Worm (Caenorhabditis elegans) whole organism, L4 larva: Measurements from ENCODE around the gene C44E12.1.

Experiments
- D1046.2 ChIP-seq: fragments of 200-800 bp; sonication (Bioruptor generic); IDR thresholded peaks from 2 replicates; pipeline ENCODE4 v1.3.6; 2022; ENCODE audit warnings: missing genetic modification characterization, missing compliant biosample characterization
- F10B5.3 ChIP-seq: sonication (generic microtip); optimal IDR thresholded peaks from 2 replicates; lab custom pipeline; 2016; ENCODE audit warnings: mild to moderate bottlenecking, missing genetic modification characterization, missing compliant biosample characterization
- T20F7.1 ChIP-seq: fragments of 200-800 bp; sonication (Bioruptor generic); optimal IDR thresholded peaks from 2 replicates; lab custom pipeline; 2018; ENCODE audit warnings: mild to moderate bottlenecking, missing genetic modification characterization, missing compliant biosample characterization
- Y105C5A.15 ChIP-seq: fragments of 200-800 bp; sonication (Bioruptor generic); IDR thresholded peaks from 2 replicates; pipeline ENCODE4 v1.3.6; 2022; ENCODE audit warnings: missing genetic modification characterization, missing compliant biosample characterization
- Y5F2A.4 ChIP-seq: fragments of 200-800 bp; sonication (Bioruptor generic); optimal IDR thresholded peaks from 2 replicates; lab custom pipeline; 2018; ENCODE audit warnings: mild to moderate bottlenecking, missing genetic modification characterization, missing compliant biosample characterization
- Y75B8A.6 ChIP-seq: fragments of 200-800 bp; sonication (Bioruptor generic); IDR thresholded peaks from 2 replicates; pipeline ENCODE4 v1.3.6; 2022; ENCODE audit warnings: missing genetic modification reagents, missing genetic modification characterization, missing compliant biosample characterization
- aha-1 ChIP-seq: fragments of 150-350 bp; peaks from one replicate; lab custom pipeline; 2014; ENCODE audit warnings: missing biosample characterization, missing genetic modification characterization
- aly-2 ChIP-seq: sonication (generic microtip); optimal IDR thresholded peaks from 2 replicates; lab custom pipeline; 2018; ENCODE audit warnings: missing biosample characterization, missing genetic modification characterization
- ama-1 ChIP-seq: fragments of 150-350 bp; optimal IDR thresholded peaks from 2 replicates; lab custom pipeline; 2014; ENCODE audit warnings: inconsistent platforms, mixed read lengths
- arid-1 ChIP-seq: fragments of 200-800 bp; sonication (Bioruptor generic); conservative IDR thresholded peaks from 2 replicates; pipeline ENCODE4 v1.3.6; 2022; ENCODE audit warnings: missing genetic modification reagents, missing genetic modification characterization, missing compliant biosample characterization
- attf-4 ChIP-seq: sonication (generic microtip); optimal IDR thresholded peaks from 3 replicates; lab custom pipeline; 2017; ENCODE audit warnings: missing biosample characterization, missing genetic modification characterization
- ceh-62 ChIP-seq: sonication (generic microtip); optimal IDR thresholded peaks from 2 replicates; lab custom pipeline; 2017; ENCODE audit warnings: missing biosample characterization, missing genetic modification characterization
- ceh-82 ChIP-seq: sonication (generic microtip); optimal IDR thresholded peaks from 2 replicates; lab custom pipeline; 2017; ENCODE audit warnings: missing biosample characterization, missing genetic modification characterization
- ces-1 ChIP-seq: fragments of 150-350 bp; sonication (generic microtip); optimal IDR thresholded peaks from 4 replicates; lab custom pipeline; 2014; ENCODE audit warnings: missing biosample characterization, missing genetic modification reagents, missing genetic modification characterization
- daf-8 ChIP-seq: fragments of 200-800 bp; sonication (Bioruptor generic); IDR thresholded peaks from 2 replicates; pipeline ENCODE4 v1.3.6; 2022; ENCODE audit warnings: missing genetic modification characterization, missing compliant biosample characterization
- dmd-6 ChIP-seq: fragments of 200-800 bp; sonication (Bioruptor generic); IDR thresholded peaks from 2 replicates; pipeline ENCODE4 v1.3.6; 2022; ENCODE audit warnings: missing genetic modification reagents, missing genetic modification characterization, missing compliant biosample characterization
- dmd-8 ChIP-seq: fragments of 200-800 bp; sonication (Bioruptor generic); IDR thresholded peaks from 2 replicates; pipeline ENCODE4 v1.3.6; 2022; ENCODE audit warnings: missing genetic modification characterization, missing compliant biosample characterization
- dpl-1 ChIP-seq: fragments of 150-350 bp; optimal IDR thresholded peaks from 2 replicates; lab custom pipeline; 2014; ENCODE audit warnings: missing biosample characterization, missing genetic modification reagents, missing genetic modification characterization
- dve-1 ChIP-seq: sonication (generic microtip); optimal IDR thresholded peaks from 2 replicates; lab custom pipeline; 2017; ENCODE audit warnings: antibody characterized with exemption, mild to moderate bottlenecking, missing genetic modification characterization, missing compliant biosample characterization; ENCODE audit not compliant: insufficient read depth
- fos-1 ChIP-seq: fragments of 150-350 bp; optimal IDR thresholded peaks from 2 replicates; lab custom pipeline; 2014; ENCODE audit warnings: missing biosample characterization, missing genetic modification characterization
- hif-1 ChIP-seq, 2 experiments: sonication (generic microtip); optimal IDR thresholded peaks; 2 replicates each; lab custom pipeline; 2016 to 2017; ENCODE audit warnings: missing compliant biosample characterization in 2 of 2, missing genetic modification characterization in 2 of 2, missing genetic modification reagents in 2 of 2, missing genotype in 2 of 2, mild to moderate bottlenecking in 1 of 2
- hlh-11 ChIP-seq: fragments of 200-800 bp; sonication (Bioruptor generic); optimal IDR thresholded peaks from 2 replicates; lab custom pipeline; 2018; ENCODE audit warnings: mild to moderate bottlenecking, missing genetic modification characterization, missing compliant biosample characterization
- hlh-30 ChIP-seq: sonication (generic microtip); optimal IDR thresholded peaks from 2 replicates; lab custom pipeline; 2017; ENCODE audit warnings: antibody characterized with exemption, mild to moderate bottlenecking, missing genetic modification characterization, missing compliant biosample characterization; ENCODE audit not compliant: insufficient read depth
- jun-1 ChIP-seq: fragments of 150-350 bp; optimal IDR thresholded peaks from 2 replicates; lab custom pipeline; 2014; ENCODE audit warnings: missing biosample characterization, missing genetic modification reagents, missing genetic modification characterization
- lim-7 ChIP-seq: fragments of 200-800 bp; sonication (Bioruptor generic); IDR thresholded peaks from 2 replicates; pipeline ENCODE4 v1.3.6; 2022; ENCODE audit warnings: missing genetic modification characterization, missing compliant biosample characterization
- lin-13 ChIP-seq: fragments of 150-350 bp; optimal IDR thresholded peaks from 2 replicates; lab custom pipeline; 2014; ENCODE audit warnings: missing biosample characterization, missing genetic modification reagents, missing genetic modification characterization
- lin-29 ChIP-seq: fragments of 200-800 bp; sonication (Bioruptor generic); IDR thresholded peaks from 2 replicates; pipeline ENCODE4 v1.3.6; 2022; ENCODE audit warnings: missing genetic modification reagents, missing genetic modification characterization, missing compliant biosample characterization
- lin-38 ChIP-seq: fragments of 200-800 bp; sonication (Bioruptor generic); IDR thresholded peaks from 2 replicates; pipeline ENCODE4 v1.3.6; 2022; ENCODE audit warnings: missing genetic modification reagents, missing genetic modification characterization, missing compliant biosample characterization
- lin-39 ChIP-seq: fragments of 150-350 bp; optimal IDR thresholded peaks from 2 replicates; lab custom pipeline; 2014; ENCODE audit warnings: missing biosample characterization, missing genetic modification reagents, missing genetic modification characterization
- lsy-2 ChIP-seq, 2 experiments: fragments of 150-350 bp in 1 of 2; sonication (generic microtip) in 1 of 2; optimal IDR thresholded peaks; 2 replicates each; lab custom pipeline; 2014 to 2017; ENCODE audit warnings: missing biosample characterization in 2 of 2, missing genetic modification characterization in 2 of 2
- madf-5 ChIP-seq, 2 experiments: fragments of 200-800 bp; sonication (Bioruptor generic); IDR thresholded peaks; 2 replicates each; pipeline ENCODE4 v1.3.6; 2022; ENCODE audit warnings: missing compliant biosample characterization in 2 of 2, missing genetic modification characterization in 2 of 2
- mdt-29 ChIP-seq: fragments of 200-800 bp; sonication (Bioruptor generic); IDR thresholded peaks from 2 replicates; pipeline ENCODE4 v1.3.6; 2022; ENCODE audit warnings: missing genetic modification reagents, missing genetic modification characterization, missing compliant biosample characterization
- mes-2 ChIP-seq: sonication (generic microtip); optimal IDR thresholded peaks from 2 replicates; lab custom pipeline; 2016; ENCODE audit warnings: missing genotype, mild to moderate bottlenecking, missing genetic modification characterization, missing compliant biosample characterization; ENCODE audit not compliant: poor library complexity, severe bottlenecking
- mxl-2 ChIP-seq: fragments of 200-800 bp; sonication (Bioruptor generic); conservative IDR thresholded peaks from 2 replicates; pipeline ENCODE4 v1.3.6; 2022; ENCODE audit warnings: missing genetic modification reagents, missing genetic modification characterization, missing compliant biosample characterization
- mxl-3 ChIP-seq: fragments of 200-800 bp; sonication (Bioruptor generic); optimal IDR thresholded peaks from 2 replicates; lab custom pipeline; 2018; ENCODE audit warnings: mild to moderate bottlenecking, missing genetic modification characterization, missing compliant biosample characterization
- nhr-10 ChIP-seq: fragments of 150-350 bp; optimal IDR thresholded peaks from 2 replicates; lab custom pipeline; 2014; ENCODE audit warnings: missing biosample characterization, missing genetic modification characterization
- nhr-102 ChIP-seq: sonication (generic microtip); optimal IDR thresholded peaks from 2 replicates; lab custom pipeline; 2016; ENCODE audit warnings: mild to moderate bottlenecking, missing genetic modification characterization, moderate library complexity, missing compliant biosample characterization
- nhr-11 ChIP-seq: fragments of 150-350 bp; optimal IDR thresholded peaks from 2 replicates; lab custom pipeline; 2014; ENCODE audit warnings: missing biosample characterization, missing genetic modification characterization
- nhr-28 ChIP-seq: fragments of 150-350 bp; optimal IDR thresholded peaks from 2 replicates; lab custom pipeline; 2014; ENCODE audit warnings: missing biosample characterization, missing genetic modification characterization
- nhr-41 ChIP-seq: fragments of 200-800 bp; sonication (Bioruptor generic); IDR thresholded peaks from 2 replicates; pipeline ENCODE4 v1.3.6; 2022; ENCODE audit warnings: missing genetic modification reagents, missing genetic modification characterization, missing compliant biosample characterization
- nhr-48 ChIP-seq: sonication (generic microtip); optimal IDR thresholded peaks from 2 replicates; lab custom pipeline; 2016; ENCODE audit warnings: mild to moderate bottlenecking, missing genetic modification characterization, missing compliant biosample characterization
- nhr-6 ChIP-seq: fragments of 150-350 bp; optimal IDR thresholded peaks from 2 replicates; lab custom pipeline; 2014; ENCODE audit warnings: missing biosample characterization, missing genetic modification characterization
- nhr-76 ChIP-seq: fragments of 150-350 bp; optimal IDR thresholded peaks from 2 replicates; lab custom pipeline; 2014; ENCODE audit warnings: missing biosample characterization, missing genetic modification characterization
- php-3 ChIP-seq: fragments of 200-800 bp; sonication (Bioruptor generic); IDR thresholded peaks from 2 replicates; pipeline ENCODE4 v1.3.6; 2022; ENCODE audit warnings: missing genetic modification reagents, missing genetic modification characterization, missing compliant biosample characterization
- pqm-1 ChIP-seq: sonication (generic microtip); optimal IDR thresholded peaks from 2 replicates; lab custom pipeline; 2017; ENCODE audit warnings: missing biosample characterization, missing genetic modification characterization
- saeg-2 ChIP-seq: fragments of 200-800 bp; sonication (Bioruptor generic); IDR thresholded peaks from 2 replicates; pipeline ENCODE4 v1.3.6; 2022; ENCODE audit warnings: missing genetic modification reagents, missing genetic modification characterization, missing compliant biosample characterization
- skn-1 ChIP-seq: fragments of 150-350 bp; optimal IDR thresholded peaks from 2 replicates; lab custom pipeline; 2014; ENCODE audit warnings: missing biosample characterization, missing genetic modification characterization
- spr-1 ChIP-seq: sonication (generic microtip); optimal IDR thresholded peaks from 2 replicates; lab custom pipeline; 2016; ENCODE audit warnings: mild to moderate bottlenecking, missing genetic modification characterization, missing compliant biosample characterization
- tra-1 ChIP-seq: fragments of 200-800 bp; sonication (Bioruptor generic); IDR thresholded peaks from 2 replicates; pipeline ENCODE4 v1.3.6; 2022; ENCODE audit warnings: missing genetic modification reagents, missing genetic modification characterization, missing compliant biosample characterization
- unc-39 ChIP-seq: sonication (generic microtip); optimal IDR thresholded peaks from 2 replicates; lab custom pipeline; 2017; ENCODE audit warnings: missing biosample characterization, missing genetic modification characterization
- unc-62 ChIP-seq, 3 experiments: fragments of 150-350 bp in 1 of 3; sonication (generic microtip); optimal IDR thresholded peaks in 2 of 3; peaks in 1 of 3; 1 replicate in 1 of 3; 2 replicates in 2 of 3; lab custom pipeline; 2014 to 2017; ENCODE audit warnings: missing biosample characterization in 3 of 3, missing genetic modification characterization in 3 of 3, missing genetic modification reagents in 3 of 3, missing genotype in 1 of 3
- zip-11 ChIP-seq: fragments of 200-800 bp; sonication (Bioruptor generic); IDR thresholded peaks from 2 replicates; pipeline ENCODE4 v1.3.6; 2022; ENCODE audit warnings: missing genetic modification characterization, missing compliant biosample characterization
- zip-2 ChIP-seq: fragments of 150-350 bp; optimal IDR thresholded peaks from 2 replicates; lab custom pipeline; 2014; ENCODE audit warnings: missing biosample characterization, missing genetic modification characterization

Gene C44E12.1

ce11 chrX:7596029-7596428 is 698 bp upstream of the C44E12.1 start:
- TF ChIP-seq zip-11 (GFP tag; lab: Robert Waterston, UW), result no peak
- no peak for TF ChIP-seq mxl-3 (GFP tag; lab: Kevin White, UChicago)
- no peak for TF ChIP-seq F10B5.3 (tag; lab: Kevin White, UChicago)
- no peak for TF ChIP-seq Y105C5A.15 (GFP tag; lab: Robert Waterston, UW)
- TF ChIP-seq jun-1 (tag; lab: Kevin White, UChicago), result no peak
- TF ChIP-seq tra-1 (GFP tag; lab: Robert Waterston, UW), result peak; percentile 73
- TF ChIP-seq hlh-11 (tag; lab: Kevin White, UChicago), result peak; percentile 45
- TF ChIP-seq ama-1 (lab: Kevin White, UChicago), result no peak
- no peak for TF ChIP-seq madf-5 (GFP tag; IDR thresholded peaks at IDR 0.05; lab: Robert Waterston, UW)
- TF ChIP-seq D1046.2 (GFP tag; lab: Robert Waterston, UW), result no peak
- TF ChIP-seq ces-1 (GFP tag; lab: Kevin White, UChicago), result no peak
- no peak for TF ChIP-seq Y75B8A.6
- no peak for TF ChIP-seq fos-1 (tag; lab: Kevin White, UChicago)
- no peak for TF ChIP-seq lin-38 (GFP tag; lab: Robert Waterston, UW)
- no peak for TF ChIP-seq saeg-2 (GFP tag; lab: Robert Waterston, UW)
- no peak for TF ChIP-seq aha-1 (tag; lab: Kevin White, UChicago)
- no peak for TF ChIP-seq mdt-29 (GFP tag; lab: Robert Waterston, UW)
- peak; percentile 60 for TF ChIP-seq dve-1
- no peak for TF ChIP-seq daf-8 (GFP tag; lab: Robert Waterston, UW)
- no peak for TF ChIP-seq T20F7.1 (GFP tag; lab: Kevin White, UChicago)
- TF ChIP-seq nhr-6 (tag; lab: Kevin White, UChicago), result no peak
- TF ChIP-seq nhr-76 (tag; lab: Kevin White, UChicago), result no peak
- TF ChIP-seq nhr-102, result peak; percentile 19
- TF ChIP-seq attf-4 (tag; lab: Kevin White, UChicago), result no peak
- no peak for TF ChIP-seq zip-2
- peak; percentile 96 for TF ChIP-seq php-3 (GFP tag; lab: Robert Waterston, UW)
- no peak for TF ChIP-seq skn-1 (tag; lab: Kevin White, UChicago)
- TF ChIP-seq unc-62 (GFP tag; optimal IDR thresholded peaks at IDR 0.05 in 1 of 2; lab: Kevin White, UChicago), result peak in 1 of 2 experiments; percentile 87
- TF ChIP-seq unc-62 (tag; optimal IDR thresholded peaks at IDR 0.05; lab: Kevin White, UChicago), result no peak
- TF ChIP-seq lin-13 (GFP tag; lab: Kevin White, UChicago), result no peak
- TF ChIP-seq arid-1 (GFP tag; lab: Robert Waterston, UW), result no peak
- TF ChIP-seq dpl-1 (GFP tag; lab: Kevin White, UChicago), result no peak
- peak; percentile 42 for TF ChIP-seq dmd-6 (GFP tag; lab: Robert Waterston, UW)
- peak; percentile 75 for TF ChIP-seq nhr-28 (tag; lab: Kevin White, UChicago)
- no peak for TF ChIP-seq lsy-2 (tag; optimal IDR thresholded peaks at IDR 0.05; lab: Kevin White, UChicago)
- TF ChIP-seq pqm-1 (tag; lab: Kevin White, UChicago), result no peak
- TF ChIP-seq hif-1 (tag; optimal IDR thresholded peaks at IDR 0.05; lab: Kevin White, UChicago), result peak in 1 of 2 experiments; percentile 42
- no peak for TF ChIP-seq dmd-8 (GFP tag; lab: Robert Waterston, UW)
- no peak for TF ChIP-seq nhr-11
- no peak for TF ChIP-seq aly-2 (tag; lab: Kevin White, UChicago)
- TF ChIP-seq mes-2 (tag; lab: Kevin White, UChicago), result no peak
- no peak for TF ChIP-seq nhr-41 (GFP tag; lab: Robert Waterston, UW)
- TF ChIP-seq lin-29 (GFP tag; lab: Robert Waterston, UW), result no peak
- TF ChIP-seq Y5F2A.4, result no peak
- TF ChIP-seq ceh-82 (tag; lab: Kevin White, UChicago), result no peak
- TF ChIP-seq lin-39, result no peak
- no peak for TF ChIP-seq ceh-62 (tag; lab: Kevin White, UChicago)
- no peak for TF ChIP-seq unc-39 (tag; lab: Kevin White, UChicago)
- no peak for TF ChIP-seq nhr-10 (tag; lab: Kevin White, UChicago)
- TF ChIP-seq mxl-2 (GFP tag; lab: Robert Waterston, UW), result no peak
- TF ChIP-seq nhr-48, result no peak
- no peak for TF ChIP-seq hlh-30 (tag; lab: Kevin White, UChicago)
- TF ChIP-seq spr-1 (tag; lab: Kevin White, UChicago), result no peak
- TF ChIP-seq lim-7 (GFP tag; lab: Robert Waterston, UW), result no peak
